Worm (Caenorhabditis elegans) whole organism, young adult: Measurements from ENCODE around the gene msp-3.

Experiments used
- B0336.3 ChIP-seq: fragments of 200-800 bp; sonication (Bioruptor generic); IDR thresholded peaks from 2 replicates; pipeline ENCODE4 v1.3.6; 2022; ENCODE audit warnings: missing genetic modification characterization, missing compliant biosample characterization
- C06A6.2 ChIP-seq: fragments of 200-800 bp; sonication (Bioruptor generic); conservative IDR thresholded peaks from 2 replicates; pipeline ENCODE4 v1.3.6; 2022; ENCODE audit warnings: missing genetic modification characterization, missing compliant biosample characterization
- K12H6.12 ChIP-seq: fragments of 200-800 bp; sonication (Bioruptor generic); optimal IDR thresholded peaks from 2 replicates; lab custom pipeline; 2018; ENCODE audit warnings: mild to moderate bottlenecking, missing genetic modification characterization, missing compliant biosample characterization
- Y53G8AR.9 ChIP-seq: fragments of 200-800 bp; sonication (Bioruptor generic); conservative IDR thresholded peaks from 2 replicates; pipeline ENCODE4 v1.3.6; 2022; ENCODE audit warnings: missing genetic modification reagents, missing genetic modification characterization, missing compliant biosample characterization
- ZK185.1 ChIP-seq: sonication (generic microtip); optimal IDR thresholded peaks from 2 replicates; lab custom pipeline; 2016; ENCODE audit warnings: mild to moderate bottlenecking, missing genetic modification characterization, missing compliant biosample characterization; ENCODE audit not compliant: poor library complexity, severe bottlenecking
- ama-1 ChIP-seq, 3 experiments: fragments of 150-350 bp in 1 of 3; sonication (generic microtip) in 2 of 3; optimal IDR thresholded peaks; 2 replicates each; lab custom pipeline; 2014 to 2018; ENCODE audit warnings: missing biosample characterization in 2 of 3, missing genetic modification characterization in 2 of 3, missing genetic modification reagents in 2 of 3
- aptf-3 ChIP-seq: fragments of 200-800 bp; sonication (Bioruptor generic); IDR thresholded peaks from 2 replicates; pipeline ENCODE4 v1.3.6; 2022; ENCODE audit warnings: missing genetic modification characterization, missing compliant biosample characterization
- atf-7 ChIP-seq: sonication (generic microtip); optimal IDR thresholded peaks from 2 replicates; lab custom pipeline; 2017; ENCODE audit warnings: mild to moderate bottlenecking, missing genetic modification characterization, missing compliant biosample characterization
- athp-1 ChIP-seq: sonication (generic microtip); optimal IDR thresholded peaks from 2 replicates; lab custom pipeline; 2017; ENCODE audit warnings: mild to moderate bottlenecking, missing genetic modification characterization, missing compliant biosample characterization
- ccch-3 ChIP-seq: fragments of 200-800 bp; sonication (Bioruptor generic); optimal IDR thresholded peaks from 2 replicates; lab custom pipeline; 2018; ENCODE audit warnings: mild to moderate bottlenecking, missing genetic modification characterization, missing compliant biosample characterization
- cebp-1 ChIP-seq, 2 experiments: fragments of 200-800 bp in 1 of 2; sonication (Bioruptor generic) in 1 of 2; sonication (generic microtip) in 1 of 2; IDR thresholded peaks in 1 of 2; optimal IDR thresholded peaks in 1 of 2; 2 replicates each; pipeline versions ENCODE4 v1.3.6 to Lab custom; 2017 to 2022; ENCODE audit warnings: missing compliant biosample characterization in 2 of 2, missing genetic modification characterization in 2 of 2, mild to moderate bottlenecking in 1 of 2, missing genetic modification reagents in 1 of 2, moderate library complexity in 1 of 2
- ceh-27 ChIP-seq: fragments of 200-800 bp; sonication (Bioruptor generic); optimal IDR thresholded peaks from 2 replicates; lab custom pipeline; 2018; ENCODE audit warnings: mild to moderate bottlenecking, missing genetic modification characterization, moderate library complexity, missing compliant biosample characterization
- ceh-40 ChIP-seq: fragments of 200-800 bp; sonication (Bioruptor generic); IDR thresholded peaks from 2 replicates; pipeline ENCODE4 v1.3.6; 2022; ENCODE audit warnings: missing genetic modification characterization, missing compliant biosample characterization
- ceh-58 ChIP-seq: fragments of 200-800 bp; sonication (Bioruptor generic); IDR thresholded peaks from 2 replicates; pipeline ENCODE4 v1.3.6; 2022; ENCODE audit warnings: missing genetic modification characterization, missing compliant biosample characterization
- dpl-1 ChIP-seq: fragments of 150-350 bp; optimal IDR thresholded peaks from 2 replicates; lab custom pipeline; 2014; ENCODE audit warnings: missing biosample characterization, missing genetic modification reagents, missing genetic modification characterization
- egl-18 ChIP-seq: fragments of 200-800 bp; sonication (Bioruptor generic); IDR thresholded peaks from 2 replicates; pipeline ENCODE4 v1.3.6; 2022; ENCODE audit warnings: missing genetic modification reagents, missing genetic modification characterization, missing compliant biosample characterization
- egl-44 ChIP-seq: fragments of 200-800 bp; sonication (Bioruptor generic); IDR thresholded peaks from 2 replicates; pipeline ENCODE4 v1.3.6; 2022; ENCODE audit warnings: missing genetic modification reagents, missing genetic modification characterization, missing compliant biosample characterization
- ets-4 ChIP-seq: fragments of 200-800 bp; sonication (Bioruptor generic); optimal IDR thresholded peaks from 2 replicates; lab custom pipeline; 2018; ENCODE audit warnings: mild to moderate bottlenecking, missing genetic modification characterization, missing compliant biosample characterization
- fkh-3 ChIP-seq: sonication (generic microtip); optimal IDR thresholded peaks from 2 replicates; lab custom pipeline; 2016; ENCODE audit warnings: mild to moderate bottlenecking, missing genetic modification characterization, missing compliant biosample characterization
- hlh-12 ChIP-seq: sonication (generic microtip); optimal IDR thresholded peaks from 2 replicates; lab custom pipeline; 2016; ENCODE audit warnings: missing genetic modification characterization, missing compliant biosample characterization
- hsf-1 ChIP-seq: fragments of 200-800 bp; sonication (Bioruptor generic); IDR thresholded peaks from 2 replicates; pipeline ENCODE4 v1.3.6; 2022; ENCODE audit warnings: missing genetic modification reagents, missing genetic modification characterization, missing compliant biosample characterization
- lin-26 ChIP-seq: fragments of 200-800 bp; sonication (Bioruptor generic); IDR thresholded peaks from 2 replicates; pipeline ENCODE4 v1.3.6; 2022; ENCODE audit warnings: missing genetic modification reagents, missing genetic modification characterization, missing compliant biosample characterization
- lin-35 ChIP-seq, 3 experiments: fragments of 150-350 bp in 2 of 3; sonication (generic microtip) in 1 of 3; optimal IDR thresholded peaks; 2 replicates each; lab custom pipeline; 2014 to 2018; ENCODE audit warnings: missing biosample characterization in 3 of 3, missing genetic modification characterization in 3 of 3, missing genetic modification reagents in 3 of 3
- lin-40 ChIP-seq: sonication (generic microtip); optimal IDR thresholded peaks from 2 replicates; lab custom pipeline; 2016; ENCODE audit warnings: missing genetic modification characterization, mild to moderate bottlenecking, missing compliant biosample characterization, missing genotype, missing genetic modification reagents
- lsy-27 ChIP-seq: sonication (generic microtip); optimal IDR thresholded peaks from 2 replicates; lab custom pipeline; 2017; ENCODE audit warnings: missing genetic modification characterization, mild to moderate bottlenecking, missing compliant biosample characterization, antibody characterized with exemption, missing genotype, borderline replicate concordance; ENCODE audit not compliant: insufficient read depth
- nhr-27 ChIP-seq: fragments of 200-800 bp; sonication (Bioruptor generic); optimal IDR thresholded peaks from 2 replicates; lab custom pipeline; 2018; ENCODE audit warnings: mild to moderate bottlenecking, missing genetic modification characterization, moderate library complexity, missing compliant biosample characterization
- pha-4 ChIP-seq: fragments of 150-350 bp; sonication (generic microtip); optimal IDR thresholded peaks from 2 replicates; lab custom pipeline; 2014; ENCODE audit warnings: missing biosample characterization, missing genetic modification reagents, missing genetic modification characterization
- rec-8 ChIP-seq, 2 experiments: sonication (generic microtip); optimal IDR thresholded peaks; 2 replicates each; lab custom pipeline; 2016; ENCODE audit warnings: mild to moderate bottlenecking in 2 of 2, missing genetic modification characterization in 2 of 2, missing genetic modification reagents in 2 of 2, missing genotype in 2 of 2, missing biosample characterization in 1 of 2, missing compliant biosample characterization in 1 of 2, moderate library complexity in 1 of 2
- snpc-4 ChIP-seq, 5 experiments: fragments of 150-350 bp in 1 of 5; sonication (generic microtip) in 4 of 5; optimal IDR thresholded peaks; 2 replicates each; lab custom pipeline; 2014 to 2018; ENCODE audit warnings: missing genetic modification characterization in 5 of 5, missing biosample characterization in 3 of 5, antibody characterized with exemption in 2 of 5, mild to moderate bottlenecking in 2 of 5, missing compliant biosample characterization in 2 of 5, missing genotype in 2 of 5, moderate library complexity in 2 of 5, missing genetic modification reagents in 1 of 5
- somi-1 ChIP-seq: fragments of 200-800 bp; sonication (Bioruptor generic); optimal IDR thresholded peaks from 2 replicates; lab custom pipeline; 2018; ENCODE audit warnings: mild to moderate bottlenecking, missing genetic modification characterization, missing compliant biosample characterization
- tbp1 ChIP-seq: fragments of 200-800 bp; sonication (Bioruptor generic); optimal IDR thresholded peaks from 2 replicates; lab custom pipeline; 2018; ENCODE audit warnings: mild to moderate bottlenecking, missing genetic modification characterization, missing compliant biosample characterization
- tbx-9 ChIP-seq: sonication (generic microtip); optimal IDR thresholded peaks from 2 replicates; lab custom pipeline; 2016; ENCODE audit warnings: borderline replicate concordance, missing genetic modification characterization, inconsistent platforms, missing compliant biosample characterization
- tlf-1 ChIP-seq: fragments of 200-800 bp; sonication (Bioruptor generic); optimal IDR thresholded peaks from 2 replicates; lab custom pipeline; 2018; ENCODE audit warnings: mild to moderate bottlenecking, missing genetic modification characterization, missing compliant biosample characterization
- ztf-26 ChIP-seq: sonication (generic microtip); optimal IDR thresholded peaks from 2 replicates; lab custom pipeline; 2017; ENCODE audit warnings: missing genetic modification characterization, missing compliant biosample characterization
- ztf-3 ChIP-seq: fragments of 200-800 bp; sonication (Bioruptor generic); optimal IDR thresholded peaks from 2 replicates; lab custom pipeline; 2018; ENCODE audit warnings: mild to moderate bottlenecking, missing genetic modification characterization, missing compliant biosample characterization
- ztf-6 ChIP-seq: fragments of 200-800 bp; sonication (Bioruptor generic); IDR thresholded peaks from 2 replicates; pipeline ENCODE4 v1.3.6; 2022; ENCODE audit warnings: missing genetic modification reagents, missing genetic modification characterization, missing compliant biosample characterization

Gene msp-3

DNA sequence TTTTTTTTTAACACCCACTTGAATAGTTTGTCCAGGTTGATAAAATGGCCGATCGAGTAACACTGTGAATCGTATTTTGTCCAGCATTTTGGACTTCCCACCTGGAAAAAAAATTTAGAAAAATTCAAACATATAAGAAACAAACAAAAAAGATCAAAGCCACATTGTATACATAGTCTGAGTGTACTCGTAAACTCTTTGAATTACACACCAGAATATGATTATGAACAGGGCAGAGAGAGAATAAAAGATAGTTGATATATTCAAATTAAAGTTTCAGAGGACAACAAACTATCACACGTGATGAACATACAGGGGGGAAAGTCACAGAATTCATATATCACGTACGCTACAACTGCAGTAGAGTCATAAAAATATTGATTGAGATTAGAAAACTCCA, 19.8 kb downstream of the msp-3 start, which contains the start of gene ttm-2:
TSS of gene ttm-2 (minus strand) at position 101 of the 400 bp plus-strand sequence.
- TF ChIP-seq cebp-1 (GFP tag; IDR thresholded peaks at IDR 0.05; lab: Robert Waterston, UW) (no peak), cebp-1 (tag; optimal IDR thresholded peaks at IDR 0.05; lab: Kevin White, UChicago) (no peak), lin-35 (GFP tag; optimal IDR thresholded peaks at IDR 0.05; lab: Kevin White, UChicago) (no peak), tlf-1 (no peak), pha-4 (tag; lab: Kevin White, UChicago) (no peak), Y53G8AR.9 (GFP tag; lab: Robert Waterston, UW) (no peak), C06A6.2 (no peak), K12H6.12 (tag; lab: Kevin White, UChicago) (no peak), snpc-4 (GFP tag; optimal IDR thresholded peaks at IDR 0.05; lab: Kevin White, UChicago) (no peak), snpc-4 (tag; optimal IDR thresholded peaks at IDR 0.05; lab: Kevin White, UChicago) (no peak), aptf-3 (GFP tag; lab: Robert Waterston, UW) (no peak), ztf-3 (GFP tag; lab: Kevin White, UChicago) (no peak), ets-4 (GFP tag; lab: Kevin White, UChicago) (no peak), hsf-1 (GFP tag; lab: Robert Waterston, UW) (no peak), tbx-9 (no peak), ceh-58 (GFP tag; lab: Robert Waterston, UW) (no peak), atf-7 (tag; lab: Kevin White, UChicago) (no peak), lin-40 (tag; lab: Kevin White, UChicago) (no peak), rec-8 (tag; optimal IDR thresholded peaks at IDR 0.05; lab: Kevin White, UChicago) (no peak), ama-1 (optimal IDR thresholded peaks at IDR 0.05; lab: Kevin White, UChicago) (no peak), ama-1 (GFP tag; optimal IDR thresholded peaks at IDR 0.05; lab: Kevin White, UChicago) (no peak)

DNA sequence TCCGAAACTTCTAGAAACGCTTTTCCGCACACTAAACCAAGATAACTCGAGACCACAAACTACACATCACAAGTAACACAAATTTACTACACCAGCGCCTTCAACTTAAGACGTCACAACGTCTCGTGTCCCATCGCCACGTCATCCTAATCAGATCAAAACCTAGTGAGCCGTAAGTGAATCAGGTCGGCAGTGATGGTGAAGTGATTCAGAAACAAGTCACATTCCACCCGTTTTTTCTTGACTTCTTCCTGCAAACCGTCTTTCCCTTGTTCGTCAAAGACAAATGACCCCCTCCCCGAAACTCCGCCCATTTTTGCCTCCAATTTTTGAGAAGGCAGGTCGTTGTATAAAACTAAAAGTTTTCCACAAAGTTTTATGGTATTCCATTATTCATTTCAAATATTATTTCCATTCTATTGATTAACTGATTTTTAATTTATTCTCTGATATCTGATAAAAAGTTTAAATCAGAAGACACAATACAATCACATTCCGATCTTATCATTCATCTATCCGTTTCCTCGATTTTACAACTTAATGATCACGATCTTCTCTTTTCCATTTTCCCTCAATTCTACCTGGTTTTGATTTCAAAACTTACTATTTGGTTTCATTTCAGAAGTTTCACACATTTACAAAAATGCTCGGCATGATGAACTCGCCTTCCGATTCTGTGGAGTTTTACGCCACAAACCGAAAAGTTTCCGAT, 23.4 kb downstream of the msp-3 start, which contains the start of gene F26G1.2:
TSS of gene F26G1.2 (plus strand) at position 508 of the 712 bp plus-strand sequence.
- TF ChIP-seq egl-44 (no peak), cebp-1 (GFP tag; IDR thresholded peaks at IDR 0.05; lab: Robert Waterston, UW) (no peak), cebp-1 (tag; optimal IDR thresholded peaks at IDR 0.05; lab: Kevin White, UChicago) (no peak), ztf-26 (peak; percentile 11), lin-26 (GFP tag; lab: Robert Waterston, UW) (peak; percentile 47; the same call in 1 of the 2 replicates), ceh-40 (GFP tag; lab: Robert Waterston, UW) (no peak), ccch-3 (GFP tag; lab: Kevin White, UChicago) (no peak), lsy-27 (tag; lab: Kevin White, UChicago) (no peak)

DNA sequence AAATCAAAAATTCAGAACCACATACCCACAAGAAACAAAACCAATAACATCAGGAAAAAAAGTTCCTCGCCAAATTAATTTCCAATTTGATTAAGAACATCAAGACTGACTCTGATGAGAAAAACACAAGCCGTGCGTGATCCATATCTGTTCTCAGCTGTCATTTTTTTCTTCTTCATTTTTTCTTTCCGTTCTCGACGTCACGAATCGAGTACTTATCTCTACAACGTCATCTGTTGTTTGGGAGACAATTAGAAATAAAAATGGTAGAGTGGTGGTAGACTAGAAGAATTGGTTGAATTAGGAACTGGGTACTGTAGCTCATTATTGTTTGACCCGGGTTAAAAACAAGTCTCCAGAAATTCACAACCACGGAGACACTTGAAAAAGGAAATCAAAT, 25.1 kb downstream of the msp-3 start:
- no peak for TF ChIP-seq somi-1 (GFP tag; lab: Kevin White, UChicago)
- no peak for TF ChIP-seq rec-8 (tag; optimal IDR thresholded peaks at IDR 0.05; lab: Kevin White, UChicago)
- TF ChIP-seq ztf-26: peak; percentile 6

DNA sequence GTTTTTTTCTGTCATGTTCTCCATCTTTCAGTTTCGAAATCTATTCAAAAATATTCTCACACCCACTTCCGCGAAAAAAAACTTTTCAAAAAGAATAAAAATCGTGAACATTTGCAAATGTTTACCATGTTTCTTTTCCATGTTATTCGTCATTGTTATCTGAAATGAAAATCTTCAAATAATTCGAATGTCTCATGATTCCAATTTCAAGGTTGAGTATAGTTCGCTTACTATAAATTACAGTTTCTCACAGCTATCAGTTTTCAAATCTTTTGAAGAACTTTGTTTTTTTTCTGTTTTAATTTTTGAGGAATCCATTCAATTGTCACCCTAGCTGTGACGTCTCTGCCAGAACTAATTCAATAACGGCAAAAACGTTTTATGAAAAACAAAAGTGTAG, 26.2 kb downstream of the msp-3 start:
- TF ChIP-seq athp-1 (tag; lab: Kevin White, UChicago): no peak
- no peak for TF ChIP-seq hlh-12 (tag; lab: Kevin White, UChicago)
- no peak for TF ChIP-seq ztf-6 (GFP tag; lab: Robert Waterston, UW)
- no peak for TF ChIP-seq ceh-27 (GFP tag; lab: Kevin White, UChicago)
- no peak for TF ChIP-seq nhr-27 (tag; lab: Kevin White, UChicago)
- TF ChIP-seq tbp1 (GFP tag; lab: Kevin White, UChicago): no peak
- TF ChIP-seq atf-7 (tag; lab: Kevin White, UChicago): no peak
- no peak for TF ChIP-seq ZK185.1 (tag; lab: Kevin White, UChicago)
- TF ChIP-seq egl-44: no peak
- TF ChIP-seq egl-18 (GFP tag; lab: Robert Waterston, UW): no peak
- no peak for TF ChIP-seq hsf-1 (GFP tag; lab: Robert Waterston, UW)
- no peak for TF ChIP-seq fkh-3 (tag; lab: Kevin White, UChicago)
- TF ChIP-seq B0336.3: no peak
- TF ChIP-seq dpl-1 (GFP tag; lab: Kevin White, UChicago): no peak
